Fruit fly (Drosophila melanogaster) whole organism, prepupa: ENCODE measurements around the gene CG32148.

Experiments
- Blimp-1 ChIP-seq: fragments of 200-800 bp; sonication (Bioruptor generic); optimal IDR thresholded peaks from 3 replicates; lab custom pipeline; 2017; ENCODE audit warnings: missing biosample characterization, missing genetic modification characterization, mild to moderate bottlenecking, moderate library complexity, missing genetic modification reagents
- CG11294 ChIP-seq: fragments of 200-800 bp; sonication (Bioruptor generic); IDR thresholded peaks from 2 replicates; pipeline ENCODE4 v1.3.6; 2022; ENCODE audit warnings: missing biosample characterization, missing genetic modification characterization
- CG11762 ChIP-seq: fragments of 200-800 bp; sonication (Bioruptor generic); optimal IDR thresholded peaks from 3 replicates; lab custom pipeline; 2016; ENCODE audit warnings: missing biosample characterization, missing genetic modification characterization; ENCODE audit not compliant: insufficient read depth
- CG3032 ChIP-seq: fragments of 200-800 bp; optimal IDR thresholded peaks from 2 replicates; lab custom pipeline; 2019; ENCODE audit warnings: missing biosample characterization, mild to moderate bottlenecking, missing genetic modification characterization, moderate library complexity
- CG31627 ChIP-seq: fragments of 200-800 bp; sonication (Bioruptor generic); optimal IDR thresholded peaks from 3 replicates; lab custom pipeline; 2016; ENCODE audit warnings: missing biosample characterization, missing genetic modification characterization
- CG32006 ChIP-seq: fragments of 200-800 bp; sonication (Bioruptor generic); optimal IDR thresholded peaks from 3 replicates; lab custom pipeline; 2017; ENCODE audit warnings: missing biosample characterization, mild to moderate bottlenecking, missing genetic modification characterization
- CG3919 ChIP-seq: fragments of 200-800 bp; sonication (Bioruptor generic); optimal IDR thresholded peaks from 3 replicates; lab custom pipeline; 2016; ENCODE audit warnings: missing biosample characterization, missing genetic modification characterization
- CG6276 ChIP-seq: fragments of 200-800 bp; sonication (Bioruptor generic); optimal IDR thresholded peaks from 2 replicates; lab custom pipeline; 2017; ENCODE audit warnings: missing biosample characterization, mild to moderate bottlenecking, missing genetic modification characterization
- CG6854 ChIP-seq: fragments of 200-800 bp; sonication (Bioruptor generic); optimal IDR thresholded peaks from 2 replicates; lab custom pipeline; 2017; ENCODE audit warnings: missing biosample characterization, mild to moderate bottlenecking, missing genetic modification characterization
- CG8119 ChIP-seq: fragments of 200-800 bp; sonication (Bioruptor generic); IDR thresholded peaks from 3 replicates; pipeline ENCODE4 v1.3.6; 2022; ENCODE audit warnings: missing biosample characterization, missing genetic modification characterization
- CG8319 ChIP-seq: fragments of 200-800 bp; sonication (Bioruptor generic); optimal IDR thresholded peaks from 3 replicates; lab custom pipeline; 2016; ENCODE audit warnings: missing biosample characterization, missing genetic modification characterization
- Eip78C ChIP-seq: fragments of 200-800 bp; sonication (Bioruptor generic); peaks from one replicate; lab custom pipeline; 2016; ENCODE audit warnings: missing biosample characterization, missing genetic modification characterization
- Gug ChIP-seq: fragments of 200-800 bp; sonication (Bioruptor generic); IDR thresholded peaks from 2 replicates; pipeline ENCODE4 v1.3.6; 2022; ENCODE audit warnings: missing biosample characterization, missing genetic modification characterization
- Hr38 ChIP-seq: sonication (Bioruptor generic); optimal IDR thresholded peaks from 2 replicates; lab custom pipeline; 2016; ENCODE audit warnings: missing biosample characterization, missing genetic modification characterization
- Hr39 ChIP-seq: fragments of 200-800 bp; sonication (Bioruptor generic); optimal IDR thresholded peaks from 2 replicates; lab custom pipeline; 2016; ENCODE audit warnings: missing biosample characterization, missing genetic modification characterization
- Met ChIP-seq: fragments of 200-800 bp; sonication (Bioruptor generic); optimal IDR thresholded peaks from 3 replicates; lab custom pipeline; 2016; ENCODE audit warnings: missing biosample characterization, missing genetic modification characterization
- OdsH ChIP-seq: fragments of 200-800 bp; sonication (Bioruptor generic); optimal IDR thresholded peaks from 3 replicates; lab custom pipeline; 2016; ENCODE audit warnings: missing biosample characterization, missing genetic modification characterization
- Smox ChIP-seq: fragments of 200-800 bp; sonication (Bioruptor generic); optimal IDR thresholded peaks from 3 replicates; lab custom pipeline; 2016; ENCODE audit warnings: missing biosample characterization, missing genetic modification characterization
- Sox102F ChIP-seq: fragments of 200-800 bp; sonication (Bioruptor generic); optimal IDR thresholded peaks from 2 replicates; lab custom pipeline; 2016; ENCODE audit warnings: missing biosample characterization, mild to moderate bottlenecking, missing genetic modification characterization
- Sox14 ChIP-seq: fragments of 200-800 bp; sonication (Bioruptor generic); optimal IDR thresholded peaks from 3 replicates; lab custom pipeline; 2016; ENCODE audit warnings: missing biosample characterization, missing genetic modification characterization
- acj6 ChIP-seq: fragments of 200-800 bp; sonication (Bioruptor generic); optimal IDR thresholded peaks from 3 replicates; lab custom pipeline; 2016; ENCODE audit warnings: missing biosample characterization, missing genetic modification characterization
- cyc ChIP-seq: fragments of 200-800 bp; sonication (Bioruptor generic); optimal IDR thresholded peaks from 3 replicates; lab custom pipeline; 2016; ENCODE audit warnings: missing biosample characterization, missing genetic modification characterization
- dsx ChIP-seq: fragments of 200-800 bp; optimal IDR thresholded peaks from 3 replicates; lab custom pipeline; 2019; ENCODE audit warnings: missing biosample characterization, mild to moderate bottlenecking, missing genetic modification characterization, moderate library complexity; ENCODE audit not compliant: poor library complexity, severe bottlenecking
- eg ChIP-seq: fragments of 200-800 bp; sonication (Bioruptor generic); IDR thresholded peaks from 3 replicates; pipeline ENCODE4 v1.3.6; 2022; ENCODE audit warnings: missing biosample characterization, missing genetic modification characterization
- esn ChIP-seq: fragments of 200-800 bp; sonication (Bioruptor generic); optimal IDR thresholded peaks from 2 replicates; lab custom pipeline; 2016; ENCODE audit warnings: missing biosample characterization, mild to moderate bottlenecking, missing genetic modification characterization, moderate library complexity
- fd59A ChIP-seq: fragments of 200-800 bp; sonication (Bioruptor generic); optimal IDR thresholded peaks from 2 replicates; lab custom pipeline; 2017; ENCODE audit warnings: missing biosample characterization, mild to moderate bottlenecking, missing genetic modification characterization, missing genetic modification reagents
- fkh ChIP-seq: fragments of 200-800 bp; sonication (Bioruptor generic); optimal IDR thresholded peaks from 3 replicates; lab custom pipeline; 2017; ENCODE audit warnings: missing biosample characterization, mild to moderate bottlenecking, missing genetic modification characterization, moderate library complexity
- lz ChIP-seq: fragments of 200-800 bp; sonication (Bioruptor generic); optimal IDR thresholded peaks from 3 replicates; lab custom pipeline; 2016; ENCODE audit warnings: missing biosample characterization, missing genetic modification characterization
- net ChIP-seq: fragments of 200-800 bp; sonication (Bioruptor generic); optimal IDR thresholded peaks from 3 replicates; lab custom pipeline; 2016; ENCODE audit warnings: missing biosample characterization, missing genetic modification characterization
- pdm3 ChIP-seq: fragments of 200-800 bp; sonication (Bioruptor generic); optimal IDR thresholded peaks from 3 replicates; lab custom pipeline; 2016; ENCODE audit warnings: missing biosample characterization, missing genetic modification characterization
- salr ChIP-seq, 2 experiments: fragments of 200-800 bp; sonication (Bioruptor generic); optimal IDR thresholded peaks; 3 replicates each; lab custom pipeline; 2016 to 2018; ENCODE audit warnings: missing biosample characterization in 2 of 2, missing genetic modification characterization in 2 of 2, mild to moderate bottlenecking in 1 of 2
- spab ChIP-seq: fragments of 200-800 bp; sonication (Bioruptor generic); optimal IDR thresholded peaks from 2 replicates; lab custom pipeline; 2017; ENCODE audit warnings: missing biosample characterization, mild to moderate bottlenecking, missing genetic modification characterization, missing genetic modification reagents
- svp ChIP-seq: fragments of 200-800 bp; sonication (Bioruptor generic); peaks from one replicate; lab custom pipeline; 2016; ENCODE audit warnings: missing biosample characterization, missing genetic modification characterization
- topi ChIP-seq: fragments of 200-800 bp; sonication (Bioruptor generic); optimal IDR thresholded peaks from 3 replicates; lab custom pipeline; 2016; ENCODE audit warnings: missing biosample characterization, missing genetic modification characterization
- vri ChIP-seq: fragments of 200-800 bp; sonication (Bioruptor generic); optimal IDR thresholded peaks from 3 replicates; lab custom pipeline; 2016; ENCODE audit warnings: missing biosample characterization, mild to moderate bottlenecking, missing genetic modification characterization

The CG32148 gene

DNA sequence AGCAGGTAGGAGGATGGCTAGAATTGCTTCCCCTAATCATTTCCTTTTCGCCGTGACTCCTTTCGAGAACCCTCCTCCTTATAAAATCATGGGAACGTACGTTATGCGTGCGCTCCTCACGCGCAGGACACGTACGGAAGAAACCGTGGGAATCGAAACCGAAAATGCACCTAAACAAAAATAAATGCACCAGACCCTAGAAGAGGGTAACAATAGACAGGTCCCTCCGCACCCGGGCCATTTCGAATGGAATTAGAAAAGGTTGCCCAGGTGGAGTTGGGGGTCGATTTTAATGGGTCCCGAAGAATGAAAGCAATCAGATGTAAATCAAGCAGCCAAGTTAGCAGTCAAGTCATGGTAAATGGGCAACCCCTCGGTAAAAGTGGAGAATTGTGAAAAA lies 44.0 kb upstream of the CG32148 start, which contains the start of gene CG3349:
CG3349 (plus strand) TSS at position 289 of the 400 bp plus-strand sequence.
- no peak for TF ChIP-seq eg (GFP tag; lab: Robert Waterston, UW)
- TF ChIP-seq dsx (GFP tag; lab: Kevin White, UChicago) = no peak
- TF ChIP-seq Smox = no peak
- TF ChIP-seq CG6276 (GFP tag; lab: Kevin White, UChicago) = no peak
- TF ChIP-seq salr (GFP tag; optimal IDR thresholded peaks at IDR 0.05; lab: Kevin White, UChicago) = no peak
- TF ChIP-seq Eip78C (GFP tag; lab: Kevin White, UChicago) = no peak
- no peak for TF ChIP-seq fd59A (GFP tag; lab: Kevin White, UChicago)

DNA sequence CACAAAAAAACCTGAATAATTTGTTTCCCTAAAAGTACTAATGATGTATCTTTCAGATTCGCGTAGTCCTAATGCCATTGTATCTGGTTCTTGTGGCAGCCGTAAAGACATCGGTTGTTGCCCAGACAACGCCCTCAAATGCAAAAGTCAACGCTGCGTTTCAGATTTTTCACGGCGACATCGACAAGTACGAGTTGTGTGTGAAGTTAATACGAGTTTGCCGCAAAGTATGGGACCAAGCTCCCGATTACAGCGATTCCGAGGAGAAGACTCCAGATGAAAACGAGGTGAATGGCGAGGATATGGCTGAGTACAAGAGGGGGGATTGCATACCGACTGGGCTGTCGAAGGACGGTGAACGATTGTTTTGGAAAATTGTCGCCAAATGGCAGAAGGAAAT lies 43.3 kb upstream of the CG32148 start:
- peak; percentile 36 for TF ChIP-seq svp (GFP tag; lab: Kevin White, UChicago)
- no peak for TF ChIP-seq topi (GFP tag; lab: Kevin White, UChicago)
- TF ChIP-seq, all 60 proteins: peak for 1

DNA sequence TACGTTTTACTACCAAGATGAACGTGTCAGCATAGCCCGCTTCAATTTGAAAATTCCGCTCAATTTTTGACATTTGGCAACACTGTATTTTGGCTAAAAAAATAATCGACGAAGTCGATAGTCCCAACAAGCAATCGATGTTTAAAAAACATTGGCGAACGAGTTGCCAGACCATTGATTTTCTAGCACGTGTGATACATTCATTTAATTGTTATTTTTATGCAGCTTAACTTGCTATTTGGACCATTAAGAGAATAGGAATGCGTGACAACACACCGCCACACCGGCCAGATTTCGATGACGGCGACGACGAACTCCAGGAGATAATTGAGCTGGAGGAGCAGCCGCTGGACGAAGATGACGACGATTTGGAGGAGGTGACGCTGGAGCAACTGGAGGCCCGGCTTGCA lies 40.6 kb upstream of the CG32148 start, which contains the start of gene CG5114:
CG5114 (plus strand) TSS at position 161 of the 410 bp plus-strand sequence.
- TF ChIP-seq spab (GFP tag; lab: Kevin White, UChicago) (no peak), cyc (GFP tag; lab: Kevin White, UChicago) (peak; percentile 23), CG31627 (GFP tag; lab: Kevin White, UChicago) (peak; percentile 29), OdsH (GFP tag; lab: Kevin White, UChicago) (no peak), CG11294 (GFP tag; lab: Robert Waterston, UW) (no peak), esn (GFP tag; lab: Kevin White, UChicago) (peak; percentile 21), Sox14 (GFP tag; lab: Kevin White, UChicago) (peak; percentile 40), CG3032 (tag; lab: Kevin White, UChicago) (peak; percentile 5), lz (GFP tag; lab: Kevin White, UChicago) (peak; percentile 38), CG6854 (GFP tag; lab: Kevin White, UChicago) (no peak), fkh (GFP tag; lab: Kevin White, UChicago) (no peak), CG3919 (GFP tag; lab: Kevin White, UChicago) (peak; percentile 18), CG11762 (GFP tag; lab: Kevin White, UChicago) (no peak), Blimp-1 (GFP tag; lab: Kevin White, UChicago) (no peak), CG32006 (GFP tag; lab: Kevin White, UChicago) (no peak), net (GFP tag; lab: Kevin White, UChicago) (no peak), fd59A (GFP tag; lab: Kevin White, UChicago) (no peak), topi (GFP tag; lab: Kevin White, UChicago) (peak; percentile 22), Hr39 (GFP tag; lab: Kevin White, UChicago) (peak; percentile 3), Gug (GFP tag; lab: Robert Waterston, UW) (no peak), vri (GFP tag; lab: Kevin White, UChicago) (no peak), acj6 (GFP tag; lab: Kevin White, UChicago) (no peak), Sox102F (GFP tag; lab: Kevin White, UChicago) (no peak), CG8319 (GFP tag; lab: Kevin White, UChicago) (no peak), Met (GFP tag; lab: Kevin White, UChicago) (no peak), CG8119 (GFP tag; lab: Robert Waterston, UW) (no peak), Hr38 (GFP tag; lab: Kevin White, UChicago) (no peak), pdm3 (GFP tag; lab: Kevin White, UChicago) (peak; percentile 22)
- TF ChIP-seq, all 60 proteins: peak for 10
